Worm (Caenorhabditis elegans): ENCODE results near the gene rfth-1.

Gene rfth-1

DNA sequence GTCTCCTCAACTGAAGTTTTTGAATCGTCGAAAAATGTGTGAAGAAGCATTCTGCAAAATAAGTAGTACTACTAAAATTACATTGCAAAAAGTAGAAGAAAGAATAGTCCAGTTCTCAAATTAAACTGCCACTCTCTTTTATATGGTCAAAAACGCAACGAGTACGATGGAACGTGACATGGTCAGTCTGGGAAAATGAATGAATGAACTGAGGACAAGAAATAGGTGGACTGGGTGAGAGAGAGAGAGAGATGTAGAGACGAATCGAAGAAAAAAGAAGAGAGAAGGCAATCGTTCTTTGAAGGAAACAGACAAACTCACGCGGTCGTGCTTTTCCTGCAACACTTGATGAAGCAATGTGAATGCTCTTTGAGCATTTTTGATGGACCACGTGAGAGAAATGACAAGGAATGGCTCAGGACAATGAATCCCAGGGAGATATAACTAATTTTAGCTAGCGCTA is 34.1 kb downstream of the rfth-1 start, which contains the start of gene M01H9.3:
M01H9.3 (minus strand) TSS at position 51 of the 463 bp plus-strand sequence.
- peak; percentile 67 for TF ChIP-seq mef-2 (tag; optimal IDR thresholded peaks at IDR 0.05)
- peak; percentile 22 to 54 for TF ChIP-seq efl-1 (optimal IDR thresholded peaks at IDR 0.05)
- TF ChIP-seq efl-1 (GFP tag; optimal IDR thresholded peaks at IDR 0.05 in 1 of 2): peak; percentile 26 to 93
- TF ChIP-seq efl-3 (GFP tag; optimal IDR thresholded peaks at IDR 0.05): no peak
- TF ChIP-seq swsn-7 (tag; optimal IDR thresholded peaks at IDR 0.05): peak; percentile 67
- TF ChIP-seq ceh-88 (GFP tag; IDR thresholded peaks at IDR 0.05): peak; percentile 35; the same call in 1 of the 2 replicates
- peak; percentile 98 for TF ChIP-seq nhr-19 (GFP tag; conservative IDR thresholded peaks at IDR 0.05)
- no peak for TF ChIP-seq sup-37 (GFP tag; optimal IDR thresholded peaks at IDR 0.05)
- peak; percentile 51 for TF ChIP-seq nhr-47 (tag; optimal IDR thresholded peaks at IDR 0.05)
- TF ChIP-seq unc-86 (tag; optimal IDR thresholded peaks at IDR 0.05): peak; percentile 80
- peak; percentile 92 for TF ChIP-seq nhr-71 (tag; optimal IDR thresholded peaks at IDR 0.05)
- TF ChIP-seq lin-13 (GFP tag; optimal IDR thresholded peaks at IDR 0.05): peak; percentile 4
- no peak for TF ChIP-seq mab-9 (GFP tag; IDR thresholded peaks at IDR 0.05)
- TF ChIP-seq lin-39 (tag; optimal IDR thresholded peaks at IDR 0.05): peak; percentile 48
- peak; percentile 30 for TF ChIP-seq jun-1 (tag; optimal IDR thresholded peaks at IDR 0.05)
- TF ChIP-seq lin-14 (GFP tag; optimal IDR thresholded peaks at IDR 0.05): peak; percentile 96
- peak; percentile 79 for TF ChIP-seq nhr-85 (tag)
- peak; percentile 65 for TF ChIP-seq elt-2 (tag; optimal IDR thresholded peaks at IDR 0.05)
- no peak for TF ChIP-seq nhr-237 (tag; optimal IDR thresholded peaks at IDR 0.05)
- peak; percentile 27 for TF ChIP-seq isw-1 (GFP tag; IDR thresholded peaks at IDR 0.05)
- no peak for TF ChIP-seq ceh-8 (GFP tag; optimal IDR thresholded peaks at IDR 0.05)
- peak; percentile 71 for TF ChIP-seq ztf-4 (tag; optimal IDR thresholded peaks at IDR 0.05)
- TF ChIP-seq irx-1 (tag; optimal IDR thresholded peaks at IDR 0.05): no peak
- TF ChIP-seq ceh-63 (GFP tag; optimal IDR thresholded peaks at IDR 0.05): no peak
- TF ChIP-seq pqm-1 (tag; optimal IDR thresholded peaks at IDR 0.05): no peak
- no peak for TF ChIP-seq zag-1 (tag; optimal IDR thresholded peaks at IDR 0.05)
- TF ChIP-seq xbp-1 (tag; optimal IDR thresholded peaks at IDR 0.05): peak; percentile 52
- TF ChIP-seq rnt-1 (tag; optimal IDR thresholded peaks at IDR 0.05): peak; percentile 79
- TF ChIP-seq ama-1 (optimal IDR thresholded peaks at IDR 0.05): peak; percentile 65
- TF ChIP-seq C16A3.4 (tag; optimal IDR thresholded peaks at IDR 0.05): peak; percentile 58
- TF ChIP-seq lsy-2 (tag; optimal IDR thresholded peaks at IDR 0.05): peak; percentile 66 to 79
- no peak for TF ChIP-seq ces-1 (GFP tag; optimal IDR thresholded peaks at IDR 0.05)
- TF ChIP-seq fos-1 (tag; optimal IDR thresholded peaks at IDR 0.05): no peak
- TF ChIP-seq lir-3 (tag; optimal IDR thresholded peaks at IDR 0.05; ENCODE audit: poor library complexity): peak; percentile 78
- TF ChIP-seq tbx-2 (tag; optimal IDR thresholded peaks at IDR 0.05): peak; percentile 82
- TF ChIP-seq sptf-1 (tag; optimal IDR thresholded peaks at IDR 0.05): no peak
- no peak for TF ChIP-seq nhr-76 (tag; optimal IDR thresholded peaks at IDR 0.05)
- peak; percentile 59 for TF ChIP-seq fkh-8 (tag; optimal IDR thresholded peaks at IDR 0.05)
- TF ChIP-seq fkh-10 (GFP tag; optimal IDR thresholded peaks at IDR 0.05): peak; percentile 8
- no peak for TF ChIP-seq blmp-1 (tag; optimal IDR thresholded peaks at IDR 0.05)
- TF ChIP-seq nhr-20 (tag; optimal IDR thresholded peaks at IDR 0.05): peak; percentile 89
- TF ChIP-seq skn-1 (tag; optimal IDR thresholded peaks at IDR 0.05): peak; percentile 21
- peak in 2 of 3 experiments; percentile 14 to 41 for TF ChIP-seq ceh-82 (tag; optimal IDR thresholded peaks at IDR 0.05)
- peak; percentile 57 for TF ChIP-seq mep-1 (tag; optimal IDR thresholded peaks at IDR 0.05)
- TF ChIP-seq dpl-1 (GFP tag; optimal IDR thresholded peaks at IDR 0.05): peak; percentile 33 to 60 (median 53)
- TF ChIP-seq mdl-1 (tag; optimal IDR thresholded peaks at IDR 0.05): peak in 1 of 2 experiments; percentile 97
- peak; percentile 30 for TF ChIP-seq nhr-90 (tag; optimal IDR thresholded peaks at IDR 0.05; ENCODE audit: poor library complexity)
- peak; percentile 7 for TF ChIP-seq aly-2 (tag; optimal IDR thresholded peaks at IDR 0.05)
- TF ChIP-seq snu-23 (GFP tag; optimal IDR thresholded peaks at IDR 0.05): peak; percentile 89
- TF ChIP-seq lin-35 (GFP tag; optimal IDR thresholded peaks at IDR 0.05): peak; percentile 62 to 80
- peak; percentile 16 for TF ChIP-seq pax-3 (tag; optimal IDR thresholded peaks at IDR 0.05)
- peak; percentile 85 for TF ChIP-seq unc-130 (tag; optimal IDR thresholded peaks at IDR 0.05)

Data from whole organism, L1 larva.